Worm (Caenorhabditis elegans): ENCODE data around the gene F33C8.4.
A peak's percentile ranks its signal among the peaks of the same experiment; 100 is the strongest.

Gene F33C8.4

DNA sequence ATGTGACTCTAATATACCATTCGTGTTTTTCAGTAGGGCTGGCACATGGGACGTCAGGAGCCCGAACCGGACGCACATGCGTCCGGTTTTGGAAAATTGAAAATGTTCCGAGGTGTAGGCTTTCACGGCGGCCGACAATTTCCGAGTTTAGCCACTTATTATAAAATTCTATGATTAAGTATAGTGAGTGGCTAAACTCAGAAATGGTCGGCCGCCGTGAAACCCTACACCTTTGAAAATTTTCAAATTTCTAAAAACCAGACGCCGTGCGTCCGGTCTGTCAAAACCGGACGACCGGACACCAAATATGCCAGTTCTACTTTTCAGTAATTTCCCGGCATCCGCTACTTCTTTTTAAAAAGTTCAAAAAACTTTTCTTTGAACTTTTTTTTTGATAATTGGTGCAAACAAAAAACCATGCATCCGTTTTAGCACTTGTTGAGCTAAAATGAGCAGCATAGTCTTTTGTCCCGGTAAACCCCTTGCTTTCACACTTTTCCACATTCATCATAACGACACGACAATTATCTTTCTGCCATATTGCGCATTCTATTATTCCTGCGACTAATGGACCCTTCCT lies 25.6 kb downstream of the F33C8.4 start (continued):
- no peak for TF ChIP-seq dpff-1 (tag; optimal IDR thresholded peaks at IDR 0.05)
- TF ChIP-seq let-607 (tag; optimal IDR thresholded peaks at IDR 0.05) = no peak
- no peak for TF ChIP-seq K11D2.4 (GFP tag; IDR thresholded peaks at IDR 0.05)
- TF ChIP-seq snpc-4 (GFP tag; optimal IDR thresholded peaks at IDR 0.05) = no peak
- peak in 3 of 4 experiments; percentile 36 to 88 (median 86) for TF ChIP-seq snpc-4 (tag; optimal IDR thresholded peaks at IDR 0.05)
- no peak for TF ChIP-seq hlh-26 (GFP tag; conservative IDR thresholded peaks at IDR 0.05)
- no peak for TF ChIP-seq ekl-4 (GFP tag; IDR thresholded peaks at IDR 0.05)
- TF ChIP-seq egl-44 (GFP tag; IDR thresholded peaks at IDR 0.05) = no peak

- TF ChIP-seq lsy-27 (tag; optimal IDR thresholded peaks at IDR 0.05; ENCODE audit: borderline replicate concordance, insufficient read depth) = no peak
Measured at ce11 chrX:14759549-14759948, 27.5 kb downstream of the F33C8.4 start.

DNA sequence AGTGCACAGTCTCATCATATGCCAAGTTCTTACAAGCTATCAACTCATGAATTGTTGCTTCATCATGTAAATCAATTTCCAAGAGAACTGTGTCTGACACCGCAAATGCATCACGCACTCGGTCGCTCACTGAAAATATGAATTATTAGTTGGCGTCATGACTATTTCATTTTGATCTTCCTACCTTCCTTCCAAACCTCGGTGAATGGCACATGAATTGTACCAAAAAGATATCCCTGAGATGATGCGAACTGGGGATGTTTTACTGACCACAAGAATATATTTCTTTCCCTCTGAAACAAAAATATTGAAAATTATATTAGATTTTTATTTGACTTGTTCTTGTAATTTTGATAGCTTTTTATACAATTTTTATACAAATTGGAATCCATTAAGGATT lies 28.1 kb downstream of the F33C8.4 start:
- TF ChIP-seq nfya-1 (tag; optimal IDR thresholded peaks at IDR 0.05; ENCODE audit: borderline replicate concordance, insufficient read depth) = no peak
- TF ChIP-seq let-526 (GFP tag; IDR thresholded peaks at IDR 0.05) = no peak
- TF ChIP-seq aptf-3 (GFP tag; IDR thresholded peaks at IDR 0.05) = no peak
- TF ChIP-seq B0035.1 (tag; optimal IDR thresholded peaks at IDR 0.05) = no peak
- no peak for TF ChIP-seq tlf-1 (GFP tag; optimal IDR thresholded peaks at IDR 0.05)
- no peak for TF ChIP-seq hmg-1.2 (GFP tag; IDR thresholded peaks at IDR 0.05)
- TF ChIP-seq repo-1 (tag; optimal IDR thresholded peaks at IDR 0.05) = no peak
- TF ChIP-seq lag-1 (GFP tag; IDR thresholded peaks at IDR 0.05) = no peak
- TF ChIP-seq F33H1.4 (GFP tag; IDR thresholded peaks at IDR 0.05) = no peak
- TF ChIP-seq let-607 (tag; optimal IDR thresholded peaks at IDR 0.05) = no peak
- no peak for TF ChIP-seq ztf-3 (GFP tag; optimal IDR thresholded peaks at IDR 0.05)
- TF ChIP-seq atf-7 (tag; optimal IDR thresholded peaks at IDR 0.05) = no peak
- TF ChIP-seq aptf-2 (GFP tag; conservative IDR thresholded peaks at IDR 0.05) = no peak
- no peak for TF ChIP-seq F10E7.11 (tag; optimal IDR thresholded peaks at IDR 0.05)
- TF ChIP-seq mcd-1 (GFP tag; IDR thresholded peaks at IDR 0.05) = no peak
- no peak for TF ChIP-seq C17E4.6 (GFP tag; IDR thresholded peaks at IDR 0.05)
- TF ChIP-seq chd-7 (tag; optimal IDR thresholded peaks at IDR 0.05) = no peak
- TF ChIP-seq hlh-26 (GFP tag; conservative IDR thresholded peaks at IDR 0.05) = no peak
- TF ChIP-seq dox-1 (GFP tag; IDR thresholded peaks at IDR 0.05) = no peak

- TF ChIP-seq Y56A3A.18 (GFP tag; IDR thresholded peaks at IDR 0.05) (no peak), nfya-2 (GFP tag; IDR thresholded peaks at IDR 0.05) (no peak), xnd-1 (tag; optimal IDR thresholded peaks at IDR 0.05) (no peak), athp-1 (tag; optimal IDR thresholded peaks at IDR 0.05) (no peak), hmg-1.2 (GFP tag; IDR thresholded peaks at IDR 0.05) (no peak)
Measured at ce11 chrX:14761021-14761420, 28.9 kb downstream of the F33C8.4 start, which contains the start of gene C05G5.5. TSS of gene C05G5.5 (minus strand) at chrX:14761121.

- TF ChIP-seq attf-6 (GFP tag; IDR thresholded peaks at IDR 0.05) (no peak), snpc-4 (GFP tag; optimal IDR thresholded peaks at IDR 0.05) (no peak), snpc-4 (tag; optimal IDR thresholded peaks at IDR 0.05) (peak in 2 of 4 experiments; percentile 76 to 88), zfh-2 (GFP tag; conservative IDR thresholded peaks at IDR 0.05) (peak; percentile 66), snpc-1.1 (tag; optimal IDR thresholded peaks at IDR 0.05; ENCODE audit: insufficient read depth) (peak; percentile 59), nhr-27 (tag; optimal IDR thresholded peaks at IDR 0.05) (no peak)
Measured at ce11 chrX:14767813-14768212, 35.7 kb downstream of the F33C8.4 start.

All from whole organism, young adult.